Worm (Caenorhabditis elegans) whole organism, L2 larva: Measurements from ENCODE around the gene sre-32.
A peak's percentile ranks its signal among the peaks of the same experiment; 100 is the strongest.

ENCODE experiments used
- C34F6.9 ChIP-seq: fragments of 150-350 bp; optimal IDR thresholded peaks from 2 replicates; lab custom pipeline; 2014; ENCODE audit warnings: missing biosample characterization, missing genetic modification characterization
- R02D3.7 ChIP-seq: fragments of 150-350 bp; optimal IDR thresholded peaks from 2 replicates; lab custom pipeline; 2014; ENCODE audit warnings: missing biosample characterization, missing genetic modification characterization
- Y55F3AM.14 ChIP-seq: fragments of 200-800 bp; sonication (Bioruptor generic); optimal IDR thresholded peaks from 2 replicates; lab custom pipeline; 2018; ENCODE audit warnings: mild to moderate bottlenecking, missing genetic modification characterization, missing compliant biosample characterization
- ZK546.5 ChIP-seq: sonication (generic microtip); optimal IDR thresholded peaks from 2 replicates; lab custom pipeline; 2017; ENCODE audit warnings: missing biosample characterization, missing genetic modification characterization
- alr-1 ChIP-seq: fragments of 150-350 bp; optimal IDR thresholded peaks from 2 replicates; lab custom pipeline; 2014; ENCODE audit warnings: missing biosample characterization, missing genetic modification characterization
- aly-2 ChIP-seq: fragments of 150-350 bp; optimal IDR thresholded peaks from 2 replicates; lab custom pipeline; 2014; ENCODE audit warnings: missing biosample characterization, missing genetic modification characterization
- blmp-1 ChIP-seq: sonication (generic microtip); optimal IDR thresholded peaks from 2 replicates; lab custom pipeline; 2017; ENCODE audit warnings: missing genetic modification characterization, mild to moderate bottlenecking, missing compliant biosample characterization, antibody characterized with exemption, moderate library complexity; ENCODE audit not compliant: insufficient read depth
- ceh-16 ChIP-seq: fragments of 150-350 bp; optimal IDR thresholded peaks from 2 replicates; lab custom pipeline; 2014; ENCODE audit warnings: missing biosample characterization, missing genetic modification characterization
- ceh-82 ChIP-seq: fragments of 150-350 bp; optimal IDR thresholded peaks from 2 replicates; lab custom pipeline; 2014; ENCODE audit warnings: missing biosample characterization, missing genetic modification characterization
- crh-2 ChIP-seq: sonication (generic microtip); optimal IDR thresholded peaks from 2 replicates; lab custom pipeline; 2017; ENCODE audit warnings: missing biosample characterization, missing genetic modification characterization
- dmd-4 ChIP-seq: sonication (generic microtip); optimal IDR thresholded peaks from 2 replicates; lab custom pipeline; 2017; ENCODE audit warnings: missing biosample characterization, missing genetic modification characterization
- egl-27 ChIP-seq: sonication (generic microtip); optimal IDR thresholded peaks from 3 replicates; lab custom pipeline; 2017; ENCODE audit warnings: missing biosample characterization, missing genetic modification reagents, missing genetic modification characterization
- elt-1 ChIP-seq: fragments of 150-350 bp; optimal IDR thresholded peaks from 2 replicates; lab custom pipeline; 2014; ENCODE audit warnings: missing biosample characterization, missing genetic modification characterization
- fos-1 ChIP-seq: fragments of 150-350 bp; optimal IDR thresholded peaks from 2 replicates; lab custom pipeline; 2014; ENCODE audit warnings: missing biosample characterization, missing genetic modification characterization
- gmeb-1 ChIP-seq: fragments of 150-350 bp; optimal IDR thresholded peaks from 2 replicates; lab custom pipeline; 2014; ENCODE audit warnings: missing biosample characterization, missing genetic modification characterization
- lsy-2 ChIP-seq, 2 experiments: fragments of 150-350 bp in 1 of 2; sonication (generic microtip) in 1 of 2; optimal IDR thresholded peaks; 2 replicates each; lab custom pipeline; 2014 to 2017; ENCODE audit warnings: missing biosample characterization in 2 of 2, missing genetic modification characterization in 2 of 2
- mab-5 ChIP-seq: fragments of 150-350 bp; optimal IDR thresholded peaks from 2 replicates; lab custom pipeline; 2014; ENCODE audit warnings: missing biosample characterization, missing genetic modification characterization
- mbf-1 ChIP-seq: sonication (generic microtip); optimal IDR thresholded peaks from 2 replicates; lab custom pipeline; 2017; ENCODE audit warnings: missing biosample characterization, missing genetic modification characterization
- mdl-1 ChIP-seq, 2 experiments: fragments of 150-350 bp in 1 of 2; sonication (generic microtip) in 1 of 2; optimal IDR thresholded peaks; 2 replicates each; lab custom pipeline; 2017; ENCODE audit warnings: missing biosample characterization in 2 of 2, missing genetic modification characterization in 2 of 2
- nhr-10 ChIP-seq: sonication (generic microtip); optimal IDR thresholded peaks from 2 replicates; lab custom pipeline; 2017; ENCODE audit warnings: missing biosample characterization, missing genetic modification characterization
- nhr-11 ChIP-seq: fragments of 150-350 bp; optimal IDR thresholded peaks from 2 replicates; lab custom pipeline; 2014; ENCODE audit warnings: missing biosample characterization, missing genetic modification characterization
- nhr-129 ChIP-seq: fragments of 150-350 bp; optimal IDR thresholded peaks from 2 replicates; lab custom pipeline; 2014; ENCODE audit warnings: missing biosample characterization, missing genetic modification characterization
- nhr-21 ChIP-seq: fragments of 150-350 bp; optimal IDR thresholded peaks from 2 replicates; lab custom pipeline; 2014; ENCODE audit warnings: missing biosample characterization, missing genetic modification characterization
- nhr-23 ChIP-seq: fragments of 150-350 bp; optimal IDR thresholded peaks from 2 replicates; lab custom pipeline; 2014; ENCODE audit warnings: missing biosample characterization, missing genetic modification reagents, missing genetic modification characterization
- nhr-237 ChIP-seq: fragments of 150-350 bp; optimal IDR thresholded peaks from 2 replicates; lab custom pipeline; 2014; ENCODE audit warnings: missing biosample characterization, missing genetic modification characterization
- nhr-25 ChIP-seq: fragments of 150-350 bp; sonication (generic microtip); optimal IDR thresholded peaks from 3 replicates; lab custom pipeline; 2014; ENCODE audit warnings: missing biosample characterization, missing genetic modification characterization
- nhr-6 ChIP-seq: fragments of 150-350 bp; optimal IDR thresholded peaks from 2 replicates; lab custom pipeline; 2014; ENCODE audit warnings: missing biosample characterization, missing genetic modification characterization
- nhr-77 ChIP-seq: fragments of 150-350 bp; optimal IDR thresholded peaks from 2 replicates; lab custom pipeline; 2014; ENCODE audit warnings: missing biosample characterization, missing genetic modification characterization
- sma-3 ChIP-seq: sonication (generic microtip); optimal IDR thresholded peaks from 2 replicates; lab custom pipeline; 2016; ENCODE audit warnings: missing genetic modification reagents, missing genetic modification characterization, missing compliant biosample characterization
- snpc-4 ChIP-seq: fragments of 150-350 bp; optimal IDR thresholded peaks from 2 replicates; lab custom pipeline; 2014; ENCODE audit warnings: missing biosample characterization, missing genetic modification characterization
- unc-39 ChIP-seq: fragments of 150-350 bp; optimal IDR thresholded peaks from 2 replicates; lab custom pipeline; 2014; ENCODE audit warnings: missing biosample characterization, missing genetic modification characterization
- unc-55 ChIP-seq: fragments of 150-350 bp; sonication (generic microtip); optimal IDR thresholded peaks from 3 replicates; lab custom pipeline; 2014; ENCODE audit warnings: missing biosample characterization, missing genetic modification reagents, missing genetic modification characterization
- zag-1 ChIP-seq: fragments of 150-350 bp; optimal IDR thresholded peaks from 2 replicates; lab custom pipeline; 2014; ENCODE audit warnings: missing biosample characterization, missing genetic modification characterization
- ztf-1 ChIP-seq: fragments of 200-800 bp; sonication (Bioruptor generic); conservative IDR thresholded peaks from 2 replicates; pipeline ENCODE4 v1.3.6; 2022; ENCODE audit warnings: missing genetic modification characterization, missing compliant biosample characterization
- ztf-11 ChIP-seq: sonication (generic microtip); optimal IDR thresholded peaks from 2 replicates; lab custom pipeline; 2017; ENCODE audit warnings: missing biosample characterization, missing genetic modification characterization

Gene sre-32

DNA sequence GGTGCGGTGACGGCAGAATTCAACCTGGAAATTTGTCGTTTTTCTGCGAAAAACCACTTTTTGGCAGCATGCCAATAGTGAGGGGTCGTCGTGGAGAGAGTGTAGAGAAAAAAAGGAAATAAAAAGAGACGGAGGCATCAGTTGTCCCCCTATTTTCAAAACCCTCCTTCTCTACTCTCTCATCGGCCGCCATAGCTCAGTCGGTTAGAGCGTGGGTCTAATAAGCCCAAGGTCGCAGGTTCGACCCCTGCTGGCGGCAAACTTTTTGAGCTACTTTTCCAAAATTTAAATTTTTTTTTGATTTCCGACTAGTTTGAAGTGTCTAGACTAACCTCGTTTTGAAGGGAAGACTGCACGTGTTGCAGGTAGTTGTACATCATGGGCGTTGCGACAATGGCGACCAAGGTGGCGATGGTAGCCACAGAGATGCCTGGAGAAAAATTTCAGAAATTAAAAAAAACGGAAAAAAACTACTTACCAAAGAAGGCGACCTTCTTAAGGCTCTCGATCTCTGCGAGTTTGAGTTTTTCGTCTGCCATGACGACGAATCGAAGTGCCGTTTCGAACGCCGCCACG lies 38.1 kb upstream of the sre-32 start, which contains the start of gene col-85 (continued):
- TF ChIP-seq fos-1 (tag; lab: Kevin White, UChicago) (peak; percentile 49), crh-2 (tag; lab: Kevin White, UChicago) (peak; percentile 60), zag-1 (no peak), ceh-16 (tag; lab: Kevin White, UChicago) (no peak), nhr-77 (no peak), mab-5 (tag; lab: Kevin White, UChicago) (no peak), nhr-6 (tag; lab: Kevin White, UChicago) (peak; percentile 47), blmp-1 (no peak), nhr-25 (tag; lab: Kevin White, UChicago) (no peak), ceh-82 (tag; lab: Kevin White, UChicago) (no peak), nhr-21 (tag; lab: Kevin White, UChicago) (peak; percentile 60), alr-1 (tag; lab: Kevin White, UChicago) (no peak), sma-3 (GFP tag; lab: Kevin White, UChicago) (peak; percentile 65)

DNA sequence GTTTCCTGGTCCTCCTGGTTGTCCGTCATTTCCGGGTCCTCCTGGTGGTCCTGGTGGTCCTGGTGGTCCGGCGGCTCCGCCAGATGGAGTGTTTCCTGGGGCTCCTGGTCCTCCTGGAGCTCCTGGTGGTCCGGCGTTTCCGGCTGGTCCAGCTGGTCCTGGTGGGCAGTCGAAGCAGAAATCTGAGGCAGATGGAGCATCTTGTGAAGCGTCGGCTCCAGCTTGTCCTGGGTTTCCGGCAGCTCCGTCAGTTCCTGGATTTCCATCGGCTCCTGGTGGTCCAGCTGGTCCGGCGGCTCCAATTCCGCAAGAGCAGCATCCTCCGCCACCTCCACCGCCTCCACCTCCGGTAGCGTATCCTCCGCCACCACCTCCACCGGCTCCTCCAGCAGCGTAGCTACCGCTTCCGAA lies 37.5 kb upstream of the sre-32 start:
- TF ChIP-seq snpc-4 (tag; lab: Kevin White, UChicago) (no peak), mdl-1 (tag; optimal IDR thresholded peaks at IDR 0.05; lab: Kevin White, UChicago) (no peak), unc-55 (no peak), nhr-129 (tag; lab: Kevin White, UChicago) (no peak), elt-1 (tag; lab: Kevin White, UChicago) (no peak), ceh-82 (tag; lab: Kevin White, UChicago) (no peak), ztf-1 (GFP tag; lab: Robert Waterston, UW) (no peak), nhr-77 (no peak), unc-39 (tag; lab: Kevin White, UChicago) (no peak), nhr-10 (tag; lab: Kevin White, UChicago) (no peak)

DNA sequence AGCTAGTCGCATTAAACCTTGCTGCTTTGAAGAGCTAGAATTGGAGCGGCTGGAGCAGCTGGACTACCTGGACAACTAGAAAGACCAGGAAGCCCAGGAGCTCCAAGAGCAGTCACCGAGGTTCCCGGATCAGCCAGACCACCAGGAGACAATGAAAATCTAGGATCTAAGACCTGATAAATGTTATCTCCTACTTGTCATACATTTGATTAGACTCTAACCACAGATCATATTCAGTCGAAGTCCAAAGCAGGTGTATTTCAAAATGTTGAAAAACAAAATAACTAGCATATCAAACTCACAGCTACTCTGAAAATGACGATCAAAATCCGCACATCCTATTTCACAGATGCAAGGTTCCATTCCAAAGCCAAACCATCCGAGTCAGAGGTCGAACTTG lies 35.4 kb upstream of the sre-32 start, which contains the start of gene srz-6:
srz-6 (plus strand) TSS at position 301 of the 400 bp plus-strand sequence.
- TF ChIP-seq zag-1 (no peak), ztf-11 (no peak), nhr-129 (tag; lab: Kevin White, UChicago) (no peak), R02D3.7 (no peak), mdl-1 (tag; optimal IDR thresholded peaks at IDR 0.05; lab: Kevin White, UChicago) (no peak), nhr-25 (tag; lab: Kevin White, UChicago) (no peak), ztf-1 (GFP tag; lab: Robert Waterston, UW) (no peak), blmp-1 (no peak), nhr-23 (tag; lab: Kevin White, UChicago) (no peak), Y55F3AM.14 (GFP tag; lab: Kevin White, UChicago) (no peak), egl-27 (tag; lab: Kevin White, UChicago) (no peak), sma-3 (GFP tag; lab: Kevin White, UChicago) (no peak), nhr-11 (tag; lab: Kevin White, UChicago) (no peak), lsy-2 (tag; optimal IDR thresholded peaks at IDR 0.05; lab: Kevin White, UChicago) (no peak), gmeb-1 (no peak), ZK546.5 (tag; lab: Kevin White, UChicago) (no peak)

DNA sequence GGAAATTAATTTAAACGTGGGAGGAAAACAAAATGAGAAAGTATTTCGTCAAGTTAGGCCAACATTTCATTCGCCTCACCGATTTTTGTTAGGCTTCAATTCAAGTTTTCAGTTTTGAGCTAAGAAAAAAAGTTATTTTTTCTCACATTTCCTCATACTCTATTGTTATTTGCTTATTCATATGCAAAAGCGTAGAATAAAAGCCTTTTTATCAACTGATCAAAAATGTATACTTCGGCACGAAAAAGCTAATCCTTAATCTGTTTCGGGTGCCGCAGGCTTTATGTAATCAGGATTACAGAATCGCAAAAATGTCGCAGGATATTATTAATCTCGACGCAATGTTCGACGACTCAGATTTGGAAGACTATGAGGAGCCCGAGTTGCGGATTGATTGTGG lies 33.4 kb upstream of the sre-32 start, which contains the start of gene T21B4.15:
T21B4.15 (plus strand) TSS at position 301 of the 400 bp plus-strand sequence.
- no peak for TF ChIP-seq dmd-4 (tag; lab: Kevin White, UChicago)
- no peak for TF ChIP-seq ztf-1 (GFP tag; lab: Robert Waterston, UW)
- TF ChIP-seq nhr-10 (tag; lab: Kevin White, UChicago), result no peak
- TF ChIP-seq ceh-16 (tag; lab: Kevin White, UChicago), result no peak
- no peak for TF ChIP-seq egl-27 (tag; lab: Kevin White, UChicago)
- no peak for TF ChIP-seq mbf-1 (tag; lab: Kevin White, UChicago)
- no peak for TF ChIP-seq nhr-237 (tag; lab: Kevin White, UChicago)
- no peak for TF ChIP-seq zag-1
- no peak for TF ChIP-seq mdl-1 (tag; optimal IDR thresholded peaks at IDR 0.05; lab: Kevin White, UChicago)
- TF ChIP-seq nhr-77, result no peak
- no peak for TF ChIP-seq ZK546.5 (tag; lab: Kevin White, UChicago)
- no peak for TF ChIP-seq C34F6.9 (tag; lab: Kevin White, UChicago)
- no peak for TF ChIP-seq nhr-25 (tag; lab: Kevin White, UChicago)
- TF ChIP-seq unc-39 (tag; lab: Kevin White, UChicago), result no peak
- no peak for TF ChIP-seq aly-2 (tag; lab: Kevin White, UChicago)
- no peak for TF ChIP-seq mab-5 (tag; lab: Kevin White, UChicago)
